Worm (Caenorhabditis elegans) whole organism, L2 larva: ENCODE data around the gene nhr-19.

Source experiments
- R02D3.7 ChIP-seq: fragments of 150-350 bp; optimal IDR thresholded peaks from 2 replicates; lab custom pipeline; 2014; ENCODE audit warnings: missing biosample characterization, missing genetic modification characterization
- ceh-16 ChIP-seq: fragments of 150-350 bp; optimal IDR thresholded peaks from 2 replicates; lab custom pipeline; 2014; ENCODE audit warnings: missing biosample characterization, missing genetic modification characterization
- mdl-1 ChIP-seq, 2 experiments: fragments of 150-350 bp in 1 of 2; sonication (generic microtip) in 1 of 2; optimal IDR thresholded peaks; 2 replicates each; lab custom pipeline; 2017; ENCODE audit warnings: missing biosample characterization in 2 of 2, missing genetic modification characterization in 2 of 2
- nhr-10 ChIP-seq: sonication (generic microtip); optimal IDR thresholded peaks from 2 replicates; lab custom pipeline; 2017; ENCODE audit warnings: missing biosample characterization, missing genetic modification characterization
- nhr-11 ChIP-seq: fragments of 150-350 bp; optimal IDR thresholded peaks from 2 replicates; lab custom pipeline; 2014; ENCODE audit warnings: missing biosample characterization, missing genetic modification characterization
- nhr-12 ChIP-seq: fragments of 150-350 bp; optimal IDR thresholded peaks from 2 replicates; lab custom pipeline; 2014; ENCODE audit warnings: missing biosample characterization, missing genetic modification characterization
- nhr-23 ChIP-seq: fragments of 150-350 bp; optimal IDR thresholded peaks from 2 replicates; lab custom pipeline; 2014; ENCODE audit warnings: missing biosample characterization, missing genetic modification reagents, missing genetic modification characterization
- skn-1 ChIP-seq: sonication (generic microtip); optimal IDR thresholded peaks from 2 replicates; lab custom pipeline; 2017; ENCODE audit warnings: missing biosample characterization, missing genetic modification characterization
- ztf-11 ChIP-seq: sonication (generic microtip); optimal IDR thresholded peaks from 2 replicates; lab custom pipeline; 2017; ENCODE audit warnings: missing biosample characterization, missing genetic modification characterization

DNA sequence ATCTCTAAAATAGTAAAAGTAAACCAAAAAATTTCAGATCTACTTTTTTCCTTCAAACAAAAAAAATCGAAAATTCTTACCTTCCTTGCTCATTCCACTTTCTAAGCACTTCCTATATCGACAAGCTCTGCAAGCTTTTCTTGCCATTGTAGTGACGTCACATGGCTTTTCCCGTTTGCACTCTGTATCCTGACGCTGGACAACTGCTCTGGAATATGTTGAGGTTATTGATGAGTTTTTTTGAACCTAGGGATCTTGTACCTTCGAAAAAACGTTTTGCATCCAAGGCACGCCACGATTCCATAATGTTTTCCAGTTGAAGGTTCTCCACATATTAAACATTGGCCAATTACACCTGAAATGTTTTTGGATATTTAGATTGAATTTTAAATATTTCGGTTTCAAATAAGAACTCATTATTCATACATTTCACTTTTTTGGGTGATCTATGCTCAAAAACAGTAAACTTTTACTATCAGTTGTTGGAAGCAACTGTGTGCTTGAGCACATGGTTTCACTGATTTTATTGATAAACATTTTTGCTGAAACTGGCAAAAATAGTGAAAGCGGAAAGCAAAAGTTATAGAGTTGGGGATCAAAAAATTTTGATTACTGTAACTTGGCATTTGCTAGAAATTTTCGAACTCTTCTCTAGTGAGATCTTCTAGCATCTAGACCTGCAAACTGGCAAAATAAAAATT lies 5.2 kb downstream of the nhr-19 start:
- TF ChIP-seq nhr-11 (tag; lab: Kevin White, UChicago) = no peak
- TF ChIP-seq skn-1 (tag; lab: Kevin White, UChicago) = no peak
- TF ChIP-seq R02D3.7 (tag; lab: Kevin White, UChicago) = no peak
- TF ChIP-seq nhr-12 = no peak
- no peak for TF ChIP-seq nhr-23 (tag; lab: Kevin White, UChicago)
- no peak for TF ChIP-seq mdl-1 (tag; optimal IDR thresholded peaks at IDR 0.05; lab: Kevin White, UChicago)
- no peak for TF ChIP-seq ceh-16 (tag; lab: Kevin White, UChicago)
- TF ChIP-seq ztf-11 (tag; lab: Kevin White, UChicago) = no peak
- TF ChIP-seq nhr-10 = no peak
